Fruit fly (Drosophila melanogaster) Kc167 (cell line): ENCODE data around the gene smg.

Source experiments
- Myc ChIP-seq: fragments of >200 bp; optimal IDR thresholded peaks from 2 replicates; lab custom pipeline; 2017; ENCODE audit warnings: missing external identifiers
- Sin3A ChIP-seq: fragments of >200 bp; optimal IDR thresholded peaks from 2 replicates; lab custom pipeline; 2018; ENCODE audit warnings: missing external identifiers
- h ChIP-seq: fragments of >200 bp; optimal IDR thresholded peaks from 3 replicates; lab custom pipeline; 2018; ENCODE audit warnings: missing external identifiers
- insv ChIP-seq: fragments of >200 bp; optimal IDR thresholded peaks from 3 replicates; lab custom pipeline; 2018; ENCODE audit warnings: missing external identifiers
- psq ChIP-seq: fragments of >200 bp; optimal IDR thresholded peaks from 2 replicates; lab custom pipeline; 2017; ENCODE audit warnings: missing external identifiers
- ttk ChIP-seq: sonication (Bioruptor generic); optimal IDR thresholded peaks from 2 replicates; lab custom pipeline; 2017; ENCODE audit warnings: missing external identifiers

- no peak for TF ChIP-seq ttk (lab: Kevin White, UChicago)
- no peak for TF ChIP-seq psq
- TF ChIP-seq Sin3A (lab: Kevin White, UChicago), result no peak
- TF ChIP-seq Myc (lab: Kevin White, UChicago), result no peak
- TF ChIP-seq h (lab: Kevin White, UChicago), result no peak
- no peak for TF ChIP-seq insv
Measured at dm6 chr3L:9023627-9024026, 25.8 kb upstream of the smg start.
